Worm (Caenorhabditis elegans): ENCODE results near the gene F36F12.1.

F36F12.1 gene

DNA sequence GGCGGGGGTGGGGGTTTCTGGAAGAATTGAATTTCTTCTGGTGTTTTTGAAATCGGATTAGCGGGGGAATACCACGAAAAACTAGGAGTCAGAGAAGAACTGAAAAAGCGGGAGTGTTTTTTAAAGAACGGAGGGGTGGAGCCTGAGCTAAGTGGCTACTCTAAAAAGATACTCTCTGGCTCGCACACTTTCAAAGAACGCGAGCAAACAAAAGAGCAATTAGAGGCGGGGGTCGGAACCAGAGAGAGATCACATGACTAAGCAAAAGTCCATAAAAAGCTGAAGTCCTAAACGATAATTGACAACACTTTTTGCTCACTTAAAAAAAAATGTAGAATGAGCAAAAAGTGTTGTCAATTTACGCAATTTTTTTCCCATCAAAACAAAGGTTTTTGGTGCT, 31.3 kb upstream of the F36F12.1 start:
- no peak for TF ChIP-seq unc-3 (GFP tag; conservative IDR thresholded peaks at IDR 0.05)
- no peak for TF ChIP-seq unc-3 (tag; optimal IDR thresholded peaks at IDR 0.05)
- no peak for TF ChIP-seq T23F11.4 (GFP tag; optimal IDR thresholded peaks at IDR 0.05)
- TF ChIP-seq fax-1 (tag; optimal IDR thresholded peaks at IDR 0.05) = no peak
- no peak for TF ChIP-seq lim-6 (tag; optimal IDR thresholded peaks at IDR 0.05)
- TF ChIP-seq elt-4 (tag; optimal IDR thresholded peaks at IDR 0.05) = no peak
- peak; percentile 19 for TF ChIP-seq unc-42 (tag; optimal IDR thresholded peaks at IDR 0.05)
- TF ChIP-seq dve-1 (tag; optimal IDR thresholded peaks at IDR 0.05) = no peak
- no peak for TF ChIP-seq hlh-15 (tag; optimal IDR thresholded peaks at IDR 0.05)
- TF ChIP-seq hlh-30 (tag; optimal IDR thresholded peaks at IDR 0.05; ENCODE audit: insufficient read depth) = peak; percentile 56
- no peak for TF ChIP-seq hlh-8 (tag; optimal IDR thresholded peaks at IDR 0.05)
- TF ChIP-seq ceh-45 (GFP tag; IDR thresholded peaks at IDR 0.05) = no peak
- no peak for TF ChIP-seq ttx-3 (tag; optimal IDR thresholded peaks at IDR 0.05)
- TF ChIP-seq ztf-16 (tag; optimal IDR thresholded peaks at IDR 0.05) = no peak
- TF ChIP-seq nfya-1 (tag; optimal IDR thresholded peaks at IDR 0.05) = no peak
- TF ChIP-seq ref-2 (tag; optimal IDR thresholded peaks at IDR 0.05) = no peak

DNA sequence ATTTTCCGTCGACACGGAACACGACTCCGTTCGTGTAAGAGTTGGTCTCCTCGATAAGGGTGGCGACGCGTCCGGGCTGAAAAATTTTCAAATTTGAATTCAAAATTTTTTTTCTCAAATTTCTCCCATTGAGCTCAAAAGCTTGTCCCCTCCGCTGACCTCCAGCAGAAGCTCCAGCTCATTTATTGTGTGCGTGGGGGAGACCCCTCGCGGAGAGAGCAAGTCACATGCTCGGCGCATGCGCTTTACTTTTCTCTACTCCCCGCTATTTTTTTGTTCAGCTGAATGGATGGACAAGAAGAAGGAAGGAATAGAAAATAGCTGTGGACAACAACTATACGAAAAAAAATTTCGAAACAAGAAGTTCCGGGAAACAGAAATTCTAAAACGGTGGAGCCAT, 30.5 kb upstream of the F36F12.1 start:
- TF ChIP-seq Y22D7AL.16 (tag; optimal IDR thresholded peaks at IDR 0.05) (no peak), ceh-24 (tag; optimal IDR thresholded peaks at IDR 0.05) (no peak), gmeb-2 (tag; optimal IDR thresholded peaks at IDR 0.05) (no peak), ceh-34 (tag; optimal IDR thresholded peaks at IDR 0.05) (no peak), dve-1 (tag; optimal IDR thresholded peaks at IDR 0.05) (no peak), unc-3 (GFP tag; conservative IDR thresholded peaks at IDR 0.05) (no peak), unc-3 (tag; optimal IDR thresholded peaks at IDR 0.05) (no peak), ttx-3 (tag; optimal IDR thresholded peaks at IDR 0.05) (no peak), pag-3 (tag; optimal IDR thresholded peaks at IDR 0.05; ENCODE audit: borderline replicate concordance) (no peak), tbx-2 (tag; optimal IDR thresholded peaks at IDR 0.05) (peak; percentile 30), rnt-1 (tag; optimal IDR thresholded peaks at IDR 0.05) (no peak), hlh-30 (tag; optimal IDR thresholded peaks at IDR 0.05; ENCODE audit: insufficient read depth) (peak; percentile 71), ceh-14 (tag; optimal IDR thresholded peaks at IDR 0.05) (no peak), hlh-8 (tag; optimal IDR thresholded peaks at IDR 0.05) (no peak), ref-2 (tag; optimal IDR thresholded peaks at IDR 0.05) (peak; percentile 50), ceh-18 (tag; optimal IDR thresholded peaks at IDR 0.05) (peak; percentile 67), odd-2 (tag; optimal IDR thresholded peaks at IDR 0.05) (no peak), T23F11.4 (GFP tag; optimal IDR thresholded peaks at IDR 0.05) (no peak), zip-5 (tag; optimal IDR thresholded peaks at IDR 0.05) (no peak), ceh-31 (tag; optimal IDR thresholded peaks at IDR 0.05) (peak; percentile 62), unc-55 (GFP tag; optimal IDR thresholded peaks at IDR 0.05) (no peak), elt-4 (tag; optimal IDR thresholded peaks at IDR 0.05) (no peak), C38D4.7 (GFP tag; optimal IDR thresholded peaks at IDR 0.05) (no peak), ceh-30 (tag; optimal IDR thresholded peaks at IDR 0.05) (no peak), hlh-15 (tag; optimal IDR thresholded peaks at IDR 0.05) (no peak), che-1 (tag; optimal IDR thresholded peaks at IDR 0.05) (no peak), unc-42 (tag; optimal IDR thresholded peaks at IDR 0.05) (peak; percentile 0), mec-3 (tag; optimal IDR thresholded peaks at IDR 0.05; ENCODE audit: borderline replicate concordance) (no peak), pha-4 (tag; optimal IDR thresholded peaks at IDR 0.05) (no peak), pha-2 (tag; optimal IDR thresholded peaks at IDR 0.05) (no peak), sdc-2 (tag; optimal IDR thresholded peaks at IDR 0.05) (no peak), K02D7.2 (tag; optimal IDR thresholded peaks at IDR 0.05) (no peak), K09A11.1 (tag; optimal IDR thresholded peaks at IDR 0.05; ENCODE audit: insufficient read depth) (no peak), hlh-13 (GFP tag; optimal IDR thresholded peaks at IDR 0.05) (no peak), ets-4 (tag; optimal IDR thresholded peaks at IDR 0.05) (no peak), pax-1 (tag; optimal IDR thresholded peaks at IDR 0.05) (no peak), unc-86 (tag; optimal IDR thresholded peaks at IDR 0.05) (no peak), nfya-1 (tag; optimal IDR thresholded peaks at IDR 0.05) (peak; percentile 39), nhr-232 (tag; optimal IDR thresholded peaks at IDR 0.05) (no peak), pat-9 (tag; optimal IDR thresholded peaks at IDR 0.05) (no peak)
